Fruit fly (Drosophila melanogaster) whole organism, embryonic: ENCODE results near the gene Myo95E.

Experiments
- BtbVII ChIP-seq: fragments of 200-800 bp; sonication (Bioruptor generic); optimal IDR thresholded peaks from 3 replicates; lab custom pipeline; 2017; ENCODE audit warnings: missing biosample characterization, mild to moderate bottlenecking, missing genetic modification characterization
- CG11085 ChIP-seq: fragments of 200-800 bp; sonication (Bioruptor generic); IDR thresholded peaks from 2 replicates; pipeline ENCODE4 v1.3.6; 2022; ENCODE audit warnings: missing biosample characterization, missing genetic modification characterization
- CG12659 ChIP-seq: fragments of 200-800 bp; sonication (Bioruptor generic); optimal IDR thresholded peaks from 3 replicates; lab custom pipeline; 2017; ENCODE audit warnings: mild to moderate bottlenecking, missing biosample characterization, missing genetic modification reagents, missing genetic modification characterization
- CG14050 ChIP-seq: fragments of 200-800 bp; sonication (Bioruptor generic); IDR thresholded peaks from 3 replicates; pipeline ENCODE4 v1.3.6; 2022; ENCODE audit warnings: missing biosample characterization, missing genetic modification characterization
- CG14710 ChIP-seq: fragments of 200-800 bp; sonication (Bioruptor generic); optimal IDR thresholded peaks from 3 replicates; lab custom pipeline; 2019; ENCODE audit warnings: missing biosample characterization, mild to moderate bottlenecking, missing genetic modification characterization, moderate library complexity
- CG15269 ChIP-seq: fragments of 200-800 bp; sonication (Bioruptor generic); optimal IDR thresholded peaks from 2 replicates; lab custom pipeline; 2018; ENCODE audit warnings: missing biosample characterization, mild to moderate bottlenecking, missing genetic modification characterization, moderate library complexity
- CG15514 ChIP-seq: fragments of 200-800 bp; sonication (Bioruptor generic); optimal IDR thresholded peaks from 3 replicates; lab custom pipeline; 2017; ENCODE audit warnings: missing biosample characterization, missing genetic modification characterization, mild to moderate bottlenecking, moderate library complexity, missing genetic modification reagents
- CG15696 ChIP-seq: fragments of 200-800 bp; sonication (Bioruptor generic); optimal IDR thresholded peaks from 2 replicates; lab custom pipeline; 2019; ENCODE audit warnings: missing biosample characterization, mild to moderate bottlenecking, missing genetic modification characterization, moderate library complexity
- CG16813 ChIP-seq: fragments of 200-800 bp; sonication (Bioruptor generic); IDR thresholded peaks from 3 replicates; pipeline ENCODE4 v1.3.6; 2022; ENCODE audit warnings: missing biosample characterization, missing genetic modification characterization; ENCODE audit not compliant: partially characterized antibody
- CG16863 ChIP-seq: fragments of 200-800 bp; sonication (Bioruptor generic); optimal IDR thresholded peaks from 3 replicates; lab custom pipeline; 2016; ENCODE audit warnings: missing biosample characterization, missing genetic modification characterization
- CG18476 ChIP-seq: fragments of 200-800 bp; sonication (Bioruptor generic); optimal IDR thresholded peaks from 2 replicates; lab custom pipeline; 2016; ENCODE audit warnings: missing biosample characterization, mild to moderate bottlenecking, missing genetic modification characterization
- CG30403 ChIP-seq: fragments of 200-800 bp; sonication (Bioruptor generic); optimal IDR thresholded peaks from 3 replicates; lab custom pipeline; 2016; ENCODE audit warnings: missing biosample characterization, missing genetic modification characterization
- CG43689 ChIP-seq: fragments of 200-800 bp; sonication (Bioruptor generic); IDR thresholded peaks from 2 replicates; pipeline ENCODE4 v1.3.6; 2022; ENCODE audit warnings: missing biosample characterization, missing genetic modification characterization
- CG4404 ChIP-seq: fragments of 200-800 bp; sonication (Bioruptor generic); IDR thresholded peaks from 2 replicates; pipeline ENCODE4 v1.3.6; 2022; ENCODE audit warnings: missing biosample characterization, missing genetic modification characterization
- CG4854 ChIP-seq: fragments of 200-800 bp; sonication (Bioruptor generic); optimal IDR thresholded peaks from 2 replicates; lab custom pipeline; 2016; ENCODE audit warnings: missing biosample characterization, missing genetic modification characterization, inconsistent platforms
- CG6254 ChIP-seq: fragments of 200-800 bp; sonication (Bioruptor generic); optimal IDR thresholded peaks from 3 replicates; lab custom pipeline; 2017; ENCODE audit warnings: mild to moderate bottlenecking, missing biosample characterization, missing genetic modification reagents, missing genetic modification characterization
- CG6683 ChIP-seq: fragments of 200-800 bp; sonication (Bioruptor generic); optimal IDR thresholded peaks from 2 replicates; lab custom pipeline; 2017; ENCODE audit warnings: missing biosample characterization, mild to moderate bottlenecking, missing genetic modification characterization, missing genetic modification reagents
- CG8478 ChIP-seq: fragments of >200 bp; optimal IDR thresholded peaks from 2 replicates; lab custom pipeline; 2018
- Camta ChIP-seq: fragments of 200-800 bp; sonication (Bioruptor generic); optimal IDR thresholded peaks from 2 replicates; lab custom pipeline; 2016; ENCODE audit warnings: missing biosample characterization, missing genetic modification characterization
- Deaf1 ChIP-seq: fragments of 200-800 bp; optimal IDR thresholded peaks from 3 replicates; lab custom pipeline; 2019; ENCODE audit warnings: missing biosample characterization, mild to moderate bottlenecking, missing genetic modification characterization, moderate library complexity
- Dp ChIP-seq: fragments of 200-800 bp; sonication (Bioruptor generic); optimal IDR thresholded peaks from 2 replicates; lab custom pipeline; 2018; ENCODE audit warnings: missing biosample characterization, mild to moderate bottlenecking, missing genetic modification characterization, moderate library complexity
- Gug ChIP-seq: fragments of 200-800 bp; sonication (Bioruptor generic); IDR thresholded peaks from 4 replicates; pipeline ENCODE4 v1.3.6; 2022; ENCODE audit warnings: missing biosample characterization, missing genetic modification characterization
- HLH3B ChIP-seq: fragments of 200-800 bp; sonication (Bioruptor generic); IDR thresholded peaks from 2 replicates; pipeline ENCODE4 v1.3.6; 2022; ENCODE audit warnings: missing biosample characterization, missing genetic modification characterization
- Kr ChIP-seq: fragments of 200-800 bp; sonication (Bioruptor generic); optimal IDR thresholded peaks from 2 replicates; lab custom pipeline; 2017; ENCODE audit warnings: missing biosample characterization, mild to moderate bottlenecking, missing genetic modification characterization
- Meics ChIP-seq: fragments of 200-800 bp; sonication (Bioruptor generic); optimal IDR thresholded peaks from 2 replicates; lab custom pipeline; 2017; ENCODE audit warnings: missing biosample characterization, mild to moderate bottlenecking, missing genetic modification characterization
- Scr ChIP-seq: fragments of 200-800 bp; sonication (Bioruptor generic); IDR thresholded peaks from 2 replicates; pipeline ENCODE4 v1.3.6; 2022; ENCODE audit warnings: missing biosample characterization, missing genetic modification characterization; ENCODE audit not compliant: partially characterized antibody
- Xbp1 ChIP-seq: fragments of 200-800 bp; sonication (Bioruptor generic); optimal IDR thresholded peaks from 3 replicates; lab custom pipeline; 2016; ENCODE audit warnings: missing biosample characterization, mild to moderate bottlenecking, missing genetic modification characterization
- ab ChIP-seq: fragments of 200-800 bp; sonication (Bioruptor generic); optimal IDR thresholded peaks from 2 replicates; lab custom pipeline; 2016; ENCODE audit warnings: missing biosample characterization, missing genetic modification characterization
- ac ChIP-seq: fragments of 200-800 bp; sonication (Bioruptor generic); optimal IDR thresholded peaks from 3 replicates; lab custom pipeline; 2017; ENCODE audit warnings: missing biosample characterization, mild to moderate bottlenecking, missing genetic modification characterization
- amos ChIP-seq: fragments of 200-800 bp; sonication (Bioruptor generic); IDR thresholded peaks from 2 replicates; pipeline ENCODE4 v1.3.6; 2022; ENCODE audit warnings: missing biosample characterization, missing genetic modification characterization; ENCODE audit not compliant: partially characterized antibody
- bab2 ChIP-seq: fragments of 200-800 bp; sonication (Bioruptor generic); optimal IDR thresholded peaks from 2 replicates; lab custom pipeline; 2016; ENCODE audit warnings: missing biosample characterization, missing genetic modification characterization
- dan ChIP-seq: fragments of 200-800 bp; sonication (Bioruptor generic); IDR thresholded peaks from 2 replicates; pipeline ENCODE4 v1.3.6; 2022; ENCODE audit warnings: missing biosample characterization, missing genetic modification characterization
- eyg ChIP-seq: fragments of 200-800 bp; sonication (Bioruptor generic); optimal IDR thresholded peaks from 3 replicates; lab custom pipeline; 2016; ENCODE audit warnings: missing biosample characterization, missing genetic modification characterization
- gfzf ChIP-seq: fragments of 200-800 bp; sonication (Bioruptor generic); optimal IDR thresholded peaks from 2 replicates; lab custom pipeline; 2016; ENCODE audit warnings: missing biosample characterization, mild to moderate bottlenecking, missing genetic modification characterization, moderate library complexity
- jumu ChIP-seq: fragments of 200-800 bp; sonication (Bioruptor generic); optimal IDR thresholded peaks from 3 replicates; lab custom pipeline; 2016; ENCODE audit warnings: missing biosample characterization, missing genetic modification characterization
- lab ChIP-seq: fragments of 200-800 bp; sonication (Bioruptor generic); optimal IDR thresholded peaks from 3 replicates; lab custom pipeline; 2017; ENCODE audit warnings: missing biosample characterization, missing genetic modification characterization, mild to moderate bottlenecking, moderate library complexity, missing genetic modification reagents
- maf-S ChIP-seq: fragments of 200-800 bp; sonication (Bioruptor generic); optimal IDR thresholded peaks from 2 replicates; lab custom pipeline; 2016; ENCODE audit warnings: missing biosample characterization, missing genetic modification characterization
- peb ChIP-seq: fragments of 200-800 bp; sonication (Bioruptor generic); IDR thresholded peaks from 2 replicates; pipeline ENCODE4 v1.3.6; 2022; ENCODE audit warnings: missing biosample characterization, missing genetic modification characterization
- pnt ChIP-seq: fragments of 200-800 bp; sonication (Bioruptor generic); optimal IDR thresholded peaks from 3 replicates; lab custom pipeline; 2016; ENCODE audit warnings: missing biosample characterization, missing genetic modification characterization
- pros ChIP-seq: fragments of 200-800 bp; sonication (Bioruptor generic); optimal IDR thresholded peaks from 3 replicates; lab custom pipeline; 2019; ENCODE audit warnings: missing biosample characterization, mild to moderate bottlenecking, missing genetic modification characterization, moderate library complexity
- pum ChIP-seq: fragments of 200-800 bp; sonication (Bioruptor generic); optimal IDR thresholded peaks from 2 replicates; lab custom pipeline; 2016; ENCODE audit warnings: missing biosample characterization, missing genetic modification characterization
- sens ChIP-seq: fragments of 200-800 bp; sonication (Bioruptor generic); peaks from one replicate; lab custom pipeline; 2016; ENCODE audit warnings: missing biosample characterization, missing genetic modification characterization
- seq ChIP-seq: fragments of 200-800 bp; sonication (Bioruptor generic); IDR thresholded peaks from 2 replicates; pipeline ENCODE4 v1.3.6; 2022; ENCODE audit warnings: missing biosample characterization, missing genetic modification characterization
- sisA ChIP-seq: fragments of 200-800 bp; sonication (Bioruptor generic); IDR thresholded peaks from 2 replicates; pipeline ENCODE4 v1.3.6; 2022; ENCODE audit warnings: missing biosample characterization, missing genetic modification characterization
- slbo ChIP-seq: fragments of 200-800 bp; sonication (Bioruptor generic); IDR thresholded peaks from 2 replicates; pipeline ENCODE4 v1.3.6; 2022; ENCODE audit warnings: missing biosample characterization, missing genetic modification characterization
- tna ChIP-seq: fragments of 200-800 bp; sonication (Bioruptor generic); IDR thresholded peaks from 2 replicates; pipeline ENCODE4 v1.3.6; 2022; ENCODE audit warnings: missing biosample characterization, missing genetic modification characterization; ENCODE audit not compliant: partially characterized antibody
- toy ChIP-seq: fragments of 200-800 bp; sonication (Bioruptor generic); IDR thresholded peaks from 2 replicates; pipeline ENCODE4 v1.3.6; 2022; ENCODE audit warnings: missing biosample characterization, missing genetic modification characterization
- twi ChIP-seq: fragments of 200-800 bp; optimal IDR thresholded peaks from 2 replicates; lab custom pipeline; 2019; ENCODE audit warnings: missing biosample characterization, mild to moderate bottlenecking, missing genetic modification characterization, moderate library complexity
- usp ChIP-seq: fragments of >200 bp; optimal IDR thresholded peaks from 2 replicates; lab custom pipeline; 2017; ENCODE audit warnings: missing biosample characterization, missing genetic modification characterization
- vnd ChIP-seq: fragments of 200-800 bp; sonication (Bioruptor generic); IDR thresholded peaks from 3 replicates; pipeline ENCODE4 v1.3.6; 2022; ENCODE audit warnings: missing biosample characterization, missing genetic modification characterization; ENCODE audit not compliant: partially characterized antibody
- zen ChIP-seq: fragments of 200-800 bp; sonication (Bioruptor generic); optimal IDR thresholded peaks from 3 replicates; lab custom pipeline; 2018; ENCODE audit warnings: missing biosample characterization, mild to moderate bottlenecking, missing genetic modification characterization, moderate library complexity

Myo95E gene

dm6 chr3R:24193373-24193879 is 32.1 kb upstream of the Myo95E start, which contains the start of the genes SMC6 and CG6204 (continued):
- TF ChIP-seq Dp (GFP tag; lab: Kevin White, UChicago) (peak; percentile 69), BtbVII (GFP tag; lab: Kevin White, UChicago) (peak; percentile 84), lab (GFP tag; lab: Kevin White, UChicago) (peak; percentile 95), CG16813 (GFP tag; lab: Robert Waterston, UW) (peak; percentile 33; the same call in 1 of the 3 replicates), seq (GFP tag; lab: Robert Waterston, UW) (peak; percentile 92), usp (GFP tag; lab: Kevin White, UChicago) (no peak), slbo (GFP tag; lab: Robert Waterston, UW) (peak; percentile 97), Deaf1 (tag; lab: Kevin White, UChicago) (no peak), peb (GFP tag; lab: Robert Waterston, UW) (peak; percentile 81), twi (tag; lab: Kevin White, UChicago) (peak; percentile 91), CG15269 (peak; percentile 96), Xbp1 (GFP tag; lab: Kevin White, UChicago) (peak; percentile 94), CG6683 (GFP tag; lab: Kevin White, UChicago) (peak; percentile 76), toy (GFP tag; lab: Robert Waterston, UW) (peak; percentile 87), CG16863 (peak; percentile 74), CG18476 (GFP tag; lab: Kevin White, UChicago) (peak; percentile 92), pum (GFP tag; lab: Kevin White, UChicago) (peak; percentile 83), Scr (peak; percentile 59), Kr (GFP tag; lab: Kevin White, UChicago) (no peak), zen (tag; lab: Kevin White, UChicago) (peak; percentile 95), eyg (GFP tag; lab: Kevin White, UChicago) (peak; percentile 52), CG43689 (peak; percentile 74), pros (peak; percentile 20), ac (GFP tag; lab: Kevin White, UChicago) (peak; percentile 53), CG8478 (lab: Kevin White, UChicago) (no peak), CG4404 (GFP tag; lab: Robert Waterston, UW) (peak; percentile 95), dan (GFP tag; lab: Robert Waterston, UW) (peak; percentile 83), bab2 (GFP tag; lab: Kevin White, UChicago) (peak; percentile 83), amos (GFP tag; lab: Robert Waterston, UW) (peak; percentile 60; the same call in 1 of the 2 replicates), ab (GFP tag; lab: Kevin White, UChicago) (peak; percentile 39), sens (GFP tag; lab: Kevin White, UChicago) (peak; percentile 98), Meics (GFP tag; lab: Kevin White, UChicago) (peak; percentile 94), tna (no peak), vnd (GFP tag; lab: Robert Waterston, UW) (no peak), Camta (GFP tag; lab: Kevin White, UChicago) (peak; percentile 77), CG30403 (GFP tag; lab: Kevin White, UChicago) (peak; percentile 95), CG14710 (peak; percentile 94), jumu (GFP tag; lab: Kevin White, UChicago) (peak; percentile 82), maf-S (GFP tag; lab: Kevin White, UChicago) (peak; percentile 85), pnt (GFP tag; lab: Kevin White, UChicago) (peak; percentile 84), CG14050 (GFP tag; lab: Robert Waterston, UW) (peak; percentile 90), CG11085 (GFP tag; lab: Robert Waterston, UW) (peak; percentile 86), CG6254 (GFP tag; lab: Kevin White, UChicago) (peak; percentile 80), CG15514 (GFP tag; lab: Kevin White, UChicago) (peak; percentile 85), CG4854 (GFP tag; lab: Kevin White, UChicago) (peak; percentile 82), CG15696 (tag; lab: Kevin White, UChicago) (peak; percentile 95), CG12659 (GFP tag; lab: Kevin White, UChicago) (peak; percentile 96), sisA (GFP tag; lab: Robert Waterston, UW) (peak; percentile 95), Gug (GFP tag; lab: Robert Waterston, UW) (peak; percentile 92), gfzf (peak; percentile 77), HLH3B (GFP tag; lab: Robert Waterston, UW) (peak; percentile 92)
